Worm (Caenorhabditis elegans) whole organism, L3 larva: ENCODE results near the gene C07G1.7.

Source experiments
- R02D3.7 ChIP-seq: fragments of 150-350 bp; optimal IDR thresholded peaks from 2 replicates; lab custom pipeline; 2014; ENCODE audit warnings: missing biosample characterization, missing genetic modification characterization
- ZK546.5 ChIP-seq: sonication (generic microtip); optimal IDR thresholded peaks from 2 replicates; lab custom pipeline; 2017; ENCODE audit warnings: missing biosample characterization, missing genetic modification characterization
- ama-1 ChIP-seq: fragments of 150-350 bp; optimal IDR thresholded peaks from 2 replicates; lab custom pipeline; 2018
- ceh-82 ChIP-seq: fragments of 150-350 bp; optimal IDR thresholded peaks from 2 replicates; lab custom pipeline; 2014; ENCODE audit warnings: missing biosample characterization, missing genetic modification characterization
- egl-5 ChIP-seq: fragments of 150-350 bp; optimal IDR thresholded peaks from 2 replicates; lab custom pipeline; 2017; ENCODE audit warnings: missing biosample characterization, missing genetic modification reagents, missing genetic modification characterization, inconsistent platforms
- elt-2 ChIP-seq: sonication (generic microtip); optimal IDR thresholded peaks from 2 replicates; lab custom pipeline; 2016; ENCODE audit warnings: missing genetic modification reagents, mild to moderate bottlenecking, missing genetic modification characterization, missing compliant biosample characterization
- elt-3 ChIP-seq, 3 experiments: fragments of 150-350 bp in 1 of 3; sonication (generic microtip) in 2 of 3; optimal IDR thresholded peaks; 2 replicates in 2 of 3; 4 replicates in 1 of 3; lab custom pipeline; 2014 to 2017; ENCODE audit warnings: missing biosample characterization in 3 of 3, missing genetic modification characterization in 3 of 3
- eor-1 ChIP-seq, 2 experiments: fragments of 150-350 bp; optimal IDR thresholded peaks; 2 replicates each; lab custom pipeline; 2014 to 2018; ENCODE audit warnings: missing biosample characterization in 2 of 2, missing genetic modification characterization in 2 of 2
- fkh-2 ChIP-seq: fragments of 150-350 bp; optimal IDR thresholded peaks from 2 replicates; lab custom pipeline; 2014; ENCODE audit warnings: missing biosample characterization, missing genetic modification reagents, missing genetic modification characterization
- fos-1 ChIP-seq: fragments of 150-350 bp; optimal IDR thresholded peaks from 2 replicates; lab custom pipeline; 2014; ENCODE audit warnings: missing biosample characterization, missing genetic modification characterization
- hmg-11 ChIP-seq: sonication (generic microtip); optimal IDR thresholded peaks from 2 replicates; lab custom pipeline; 2016; ENCODE audit warnings: missing genetic modification characterization, missing compliant biosample characterization
- jun-1 ChIP-seq: fragments of 150-350 bp; optimal IDR thresholded peaks from 2 replicates; lab custom pipeline; 2014; ENCODE audit warnings: missing biosample characterization, missing genetic modification reagents, missing genetic modification characterization
- lin-15B ChIP-seq: fragments of 150-350 bp; optimal IDR thresholded peaks from 2 replicates; lab custom pipeline; 2014; ENCODE audit warnings: missing biosample characterization, missing genetic modification characterization
- lsy-12 ChIP-seq: sonication (generic microtip); optimal IDR thresholded peaks from 2 replicates; lab custom pipeline; 2016; ENCODE audit warnings: mild to moderate bottlenecking, missing genetic modification characterization, missing compliant biosample characterization
- mdl-1 ChIP-seq: fragments of 150-350 bp; optimal IDR thresholded peaks from 2 replicates; lab custom pipeline; 2014; ENCODE audit warnings: missing biosample characterization, missing genetic modification characterization
- nfya-1 ChIP-seq: sonication (generic microtip); optimal IDR thresholded peaks from 2 replicates; lab custom pipeline; 2017; ENCODE audit warnings: missing genetic modification characterization, mild to moderate bottlenecking, missing compliant biosample characterization, antibody characterized with exemption, moderate library complexity; ENCODE audit not compliant: insufficient read depth
- nhr-11 ChIP-seq: fragments of 150-350 bp; optimal IDR thresholded peaks from 2 replicates; lab custom pipeline; 2014; ENCODE audit warnings: missing biosample characterization, missing genetic modification characterization
- nhr-12 ChIP-seq: fragments of 150-350 bp; optimal IDR thresholded peaks from 2 replicates; lab custom pipeline; 2014; ENCODE audit warnings: missing biosample characterization, missing genetic modification characterization
- nhr-23 ChIP-seq: fragments of 150-350 bp; optimal IDR thresholded peaks from 2 replicates; lab custom pipeline; 2014; ENCODE audit warnings: missing biosample characterization, missing genetic modification reagents, missing genetic modification characterization
- nhr-25 ChIP-seq: sonication (generic microtip); optimal IDR thresholded peaks from 2 replicates; lab custom pipeline; 2017; ENCODE audit warnings: missing biosample characterization, missing genetic modification characterization
- nhr-43 ChIP-seq: sonication (generic microtip); optimal IDR thresholded peaks from 2 replicates; lab custom pipeline; 2016; ENCODE audit warnings: mild to moderate bottlenecking, missing genetic modification characterization, missing compliant biosample characterization; ENCODE audit not compliant: poor library complexity, severe bottlenecking
- nhr-76 ChIP-seq: fragments of 150-350 bp; sonication (generic microtip); optimal IDR thresholded peaks from 5 replicates; lab custom pipeline; 2014; ENCODE audit warnings: missing biosample characterization, missing genetic modification characterization
- pha-4 ChIP-seq: fragments of 150-350 bp; optimal IDR thresholded peaks from 2 replicates; lab custom pipeline; 2014; ENCODE audit warnings: missing biosample characterization, missing genetic modification reagents, missing genetic modification characterization
- pqm-1 ChIP-seq: fragments of 150-350 bp; optimal IDR thresholded peaks from 2 replicates; lab custom pipeline; 2017; ENCODE audit warnings: missing biosample characterization, missing genetic modification characterization, inconsistent platforms
- sea-2 ChIP-seq: fragments of 150-350 bp; sonication (generic microtip); optimal IDR thresholded peaks from 4 replicates; lab custom pipeline; 2014; ENCODE audit warnings: missing biosample characterization, missing genetic modification reagents, missing genetic modification characterization
- snpc-4 ChIP-seq: fragments of 150-350 bp; optimal IDR thresholded peaks from 2 replicates; lab custom pipeline; 2014; ENCODE audit warnings: missing biosample characterization, missing genetic modification characterization
- unc-39 ChIP-seq: sonication (generic microtip); optimal IDR thresholded peaks from 4 replicates; lab custom pipeline; 2017; ENCODE audit warnings: missing biosample characterization, missing genetic modification characterization
- unc-62 ChIP-seq: fragments of 150-350 bp; sonication (generic microtip); optimal IDR thresholded peaks from 4 replicates; lab custom pipeline; 2014; ENCODE audit warnings: missing biosample characterization, missing genetic modification reagents, missing genetic modification characterization
- zag-1 ChIP-seq: fragments of 150-350 bp; optimal IDR thresholded peaks from 2 replicates; lab custom pipeline; 2014; ENCODE audit warnings: missing biosample characterization, missing genetic modification characterization
- ztf-11 ChIP-seq: fragments of 150-350 bp; optimal IDR thresholded peaks from 2 replicates; lab custom pipeline; 2014; ENCODE audit warnings: missing biosample characterization, missing genetic modification characterization

C07G1.7 gene

DNA sequence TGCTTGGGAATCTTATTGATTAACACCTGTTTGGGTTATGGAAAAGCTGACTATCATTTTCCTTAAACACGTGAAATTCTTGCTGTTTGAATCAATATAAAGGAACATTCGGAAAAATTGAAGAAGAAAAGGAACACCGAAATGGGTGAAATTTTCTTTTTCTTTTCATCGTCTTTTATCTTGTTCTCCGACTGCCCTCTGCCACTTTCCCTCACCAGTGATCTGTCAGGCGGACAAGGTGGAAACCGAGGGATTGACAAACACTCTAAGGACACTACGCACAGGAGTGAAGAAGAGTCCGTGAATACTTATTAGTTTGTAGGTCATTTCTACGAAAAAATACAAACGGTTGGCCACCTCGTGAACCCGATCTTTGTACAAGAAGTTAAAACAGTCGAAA is 21.6 kb upstream of the C07G1.7 start:
- TF ChIP-seq pha-4 (tag; lab: Kevin White, UChicago) (peak; percentile 2), eor-1 (tag; optimal IDR thresholded peaks at IDR 0.05; lab: Kevin White, UChicago) (no peak)

DNA sequence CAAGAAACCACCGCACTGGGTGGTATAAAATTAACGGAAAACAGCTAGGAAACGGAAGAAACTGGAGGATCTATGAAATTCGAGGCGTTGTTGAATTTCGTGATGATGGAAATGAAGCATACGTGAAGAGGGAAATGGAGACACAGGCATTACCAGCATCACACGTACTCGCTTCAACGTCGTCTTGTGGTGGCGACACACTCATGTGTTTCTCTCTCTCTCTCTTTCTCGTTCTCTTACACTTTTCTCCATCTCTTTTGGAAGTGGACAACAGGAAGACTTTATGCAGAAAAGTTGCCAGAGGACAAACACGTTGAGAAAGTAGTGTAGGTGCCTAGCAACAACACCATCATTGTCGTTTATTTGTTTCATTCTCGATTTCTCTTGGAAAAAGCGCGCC is 20.8 kb upstream of the C07G1.7 start:
- TF ChIP-seq jun-1 (tag; lab: Kevin White, UChicago) (no peak), nhr-11 (no peak), nhr-23 (tag; lab: Kevin White, UChicago) (peak; percentile 23), hmg-11 (tag; lab: Kevin White, UChicago) (peak; percentile 0), ztf-11 (tag; lab: Kevin White, UChicago) (no peak), R02D3.7 (no peak), pha-4 (tag; lab: Kevin White, UChicago) (peak; percentile 17), nhr-25 (tag; lab: Kevin White, UChicago) (peak; percentile 38), elt-3 (tag; optimal IDR thresholded peaks at IDR 0.05; lab: Kevin White, UChicago) (no peak), nhr-43 (tag; lab: Kevin White, UChicago) (no peak), nfya-1 (tag; lab: Kevin White, UChicago) (peak; percentile 54), fkh-2 (tag; lab: Kevin White, UChicago) (no peak)

DNA sequence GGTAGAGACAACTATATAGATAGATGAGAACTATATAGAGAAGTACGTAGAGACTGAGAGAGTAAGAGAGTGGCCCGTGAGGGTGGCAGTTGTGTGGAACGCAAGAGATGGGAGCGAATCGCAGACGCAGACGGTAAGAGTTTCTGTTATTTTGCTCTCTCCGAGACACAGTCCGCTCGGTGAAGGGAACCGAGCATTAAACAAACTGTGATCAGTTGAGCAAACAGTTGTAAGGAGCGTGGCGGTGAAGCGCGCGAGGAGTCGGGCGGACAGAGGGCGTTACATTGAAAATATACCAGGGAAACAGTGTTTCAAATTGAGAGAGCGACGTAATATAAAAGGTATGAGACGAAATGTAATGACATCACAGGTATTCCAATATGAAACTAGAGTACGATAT is 17.9 kb upstream of the C07G1.7 start:
- TF ChIP-seq snpc-4: peak; percentile 6
- peak; percentile 26 for TF ChIP-seq nhr-43 (tag; lab: Kevin White, UChicago)
- peak; percentile 43 for TF ChIP-seq lsy-12
- peak; percentile 59 for TF ChIP-seq hmg-11 (tag; lab: Kevin White, UChicago)
- TF ChIP-seq pha-4 (tag; lab: Kevin White, UChicago): peak; percentile 90
- peak; percentile 43 for TF ChIP-seq jun-1 (tag; lab: Kevin White, UChicago)
- TF ChIP-seq elt-2 (tag; lab: Kevin White, UChicago): peak; percentile 89
- TF ChIP-seq lin-15B: no peak
- no peak for TF ChIP-seq unc-62 (GFP tag; lab: Kevin White, UChicago)
- peak; percentile 87 for TF ChIP-seq pqm-1
- peak; percentile 3 for TF ChIP-seq fos-1 (tag; lab: Kevin White, UChicago)
- no peak for TF ChIP-seq eor-1 (tag; optimal IDR thresholded peaks at IDR 0.05; lab: Kevin White, UChicago)
- no peak for TF ChIP-seq ama-1 (lab: Kevin White, UChicago)
- TF ChIP-seq mdl-1 (tag; lab: Kevin White, UChicago): peak; percentile 1
- TF ChIP-seq nfya-1 (tag; lab: Kevin White, UChicago): peak; percentile 23

DNA sequence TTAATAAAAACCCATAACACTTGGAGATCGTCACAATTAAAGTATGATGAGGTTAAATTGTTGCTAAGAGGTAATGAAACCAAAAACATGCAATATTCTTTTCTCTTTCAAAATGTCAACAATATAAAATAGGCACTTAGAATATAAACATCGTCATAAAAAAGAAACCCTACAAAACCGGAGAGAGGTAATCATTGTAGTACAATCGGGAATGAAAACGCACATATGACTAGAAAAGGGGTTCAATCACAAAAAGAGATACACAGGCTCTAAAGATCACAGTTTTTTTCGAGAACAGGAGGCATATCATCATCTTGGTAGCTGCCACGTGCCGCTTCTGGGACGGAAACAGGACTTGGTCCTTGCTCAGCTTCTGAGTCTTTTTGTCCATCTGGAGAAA is 14.8 kb upstream of the C07G1.7 start:
- TF ChIP-seq elt-2 (tag; lab: Kevin White, UChicago): peak; percentile 11
- peak; percentile 2 for TF ChIP-seq ama-1 (lab: Kevin White, UChicago)
- no peak for TF ChIP-seq sea-2 (GFP tag; lab: Kevin White, UChicago)
- TF ChIP-seq, all 47 proteins: peak for 2

DNA sequence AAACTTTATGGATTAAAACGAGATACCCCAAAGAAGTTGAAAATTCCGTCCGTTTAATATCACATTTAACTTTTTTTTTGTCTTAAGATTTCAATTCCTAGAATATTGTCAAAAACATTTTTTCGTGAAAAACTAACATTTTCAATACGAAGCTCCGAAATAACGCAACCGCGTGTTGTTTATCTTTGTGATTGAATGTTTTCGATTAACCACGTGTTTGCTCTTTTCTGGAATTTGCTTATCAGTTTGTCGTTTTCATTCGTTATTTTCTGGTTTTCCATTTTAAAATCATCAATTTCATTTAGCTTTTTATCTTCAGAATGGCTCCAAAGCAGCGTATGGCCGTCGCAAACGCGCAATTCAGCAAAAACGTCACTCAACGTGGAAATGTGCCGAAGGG is 13.7 kb upstream of the C07G1.7 start, which contains the start of gene serp-1.2:
Gene serp-1.2, plus strand, starts transcription at position 318 of the 400 bp plus-strand sequence.
- TF ChIP-seq lsy-12 (no peak), lin-15B (no peak), pha-4 (tag; lab: Kevin White, UChicago) (peak; percentile 77), elt-2 (tag; lab: Kevin White, UChicago) (peak; percentile 80), nhr-23 (tag; lab: Kevin White, UChicago) (no peak), egl-5 (tag; lab: Kevin White, UChicago) (no peak), nhr-76 (tag; lab: Kevin White, UChicago) (no peak), pqm-1 (peak; percentile 78), unc-39 (tag; lab: Kevin White, UChicago) (no peak), nhr-25 (tag; lab: Kevin White, UChicago) (no peak), ama-1 (lab: Kevin White, UChicago) (no peak), nhr-12 (tag; lab: Kevin White, UChicago) (no peak), sea-2 (GFP tag; lab: Kevin White, UChicago) (no peak), elt-3 (tag; optimal IDR thresholded peaks at IDR 0.05; lab: Kevin White, UChicago) (no peak), unc-62 (GFP tag; lab: Kevin White, UChicago) (no peak), eor-1 (tag; optimal IDR thresholded peaks at IDR 0.05; lab: Kevin White, UChicago) (no peak), zag-1 (no peak), fkh-2 (tag; lab: Kevin White, UChicago) (no peak), nfya-1 (tag; lab: Kevin White, UChicago) (peak; percentile 29)

DNA sequence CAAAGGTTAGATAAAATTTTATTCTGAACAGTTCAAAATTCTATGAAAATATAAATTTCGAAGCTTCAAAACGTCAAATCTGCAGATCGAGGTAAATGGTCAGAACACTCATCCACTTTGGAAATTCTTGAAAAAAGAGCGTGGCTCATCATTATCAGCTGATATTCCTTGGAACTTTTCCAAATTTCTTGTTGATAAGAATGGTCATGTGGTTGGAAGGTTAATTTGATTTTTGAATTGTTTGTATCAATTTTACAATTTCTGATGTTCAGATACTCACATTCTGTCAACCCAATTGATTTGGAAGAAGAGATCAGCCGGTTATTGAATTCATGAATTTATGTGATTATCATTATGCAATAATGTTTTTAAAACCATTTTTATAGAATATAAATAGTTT is 11.4 kb upstream of the C07G1.7 start:
- TF ChIP-seq pha-4 (tag; lab: Kevin White, UChicago) (peak; percentile 25), nhr-23 (tag; lab: Kevin White, UChicago) (no peak), ceh-82 (no peak), mdl-1 (tag; lab: Kevin White, UChicago) (no peak), hmg-11 (tag; lab: Kevin White, UChicago) (no peak), ZK546.5 (tag; lab: Kevin White, UChicago) (no peak), elt-3 (tag; optimal IDR thresholded peaks at IDR 0.05; lab: Kevin White, UChicago) (no peak), elt-2 (tag; lab: Kevin White, UChicago) (peak; percentile 52), fkh-2 (tag; lab: Kevin White, UChicago) (no peak), pqm-1 (peak; percentile 57)
